Fruit fly (Drosophila melanogaster) whole organism, wandering third instar larva: ENCODE data around the gene CG6791.

Source experiments
- Abd-B ChIP-seq: fragments of >200 bp; optimal IDR thresholded peaks from 2 replicates; lab custom pipeline; 2017; ENCODE audit warnings: missing biosample characterization, missing genetic modification characterization
- CG32264 ChIP-seq: fragments of 200-800 bp; sonication (Bioruptor generic); optimal IDR thresholded peaks from 2 replicates; lab custom pipeline; 2016; ENCODE audit warnings: missing biosample characterization, missing genetic modification characterization
- CG9705 ChIP-seq: fragments of 200-800 bp; sonication (Bioruptor generic); optimal IDR thresholded peaks from 2 replicates; lab custom pipeline; 2018; ENCODE audit warnings: missing biosample characterization, mild to moderate bottlenecking, missing genetic modification characterization
- CrebA ChIP-seq: fragments of 200-800 bp; sonication (Bioruptor generic); optimal IDR thresholded peaks from 2 replicates; lab custom pipeline; 2016; ENCODE audit warnings: missing biosample characterization, mild to moderate bottlenecking, missing genetic modification characterization, borderline replicate concordance
- Dfd ChIP-seq: fragments of >200 bp; optimal IDR thresholded peaks from 2 replicates; lab custom pipeline; 2017; ENCODE audit warnings: missing biosample characterization, missing genetic modification characterization
- Dif ChIP-seq: fragments of 200-275, 200-300 bp; sonication (Bioruptor generic); optimal IDR thresholded peaks from 2 replicates; lab custom pipeline; 2018; ENCODE audit warnings: missing biosample characterization, missing genetic modification characterization; ENCODE audit not compliant: partially characterized antibody
- GATAd ChIP-seq: sonication (Bioruptor generic); optimal IDR thresholded peaks from 2 replicates; lab custom pipeline; 2016; ENCODE audit warnings: missing biosample characterization, missing genetic modification characterization
- HLH106 ChIP-seq: fragments of 200-800 bp; optimal IDR thresholded peaks from 3 replicates; lab custom pipeline; 2019; ENCODE audit warnings: missing biosample characterization, mild to moderate bottlenecking, missing genetic modification characterization, moderate library complexity
- Hnf4 ChIP-seq: fragments of 200-800 bp; sonication (Bioruptor generic); optimal IDR thresholded peaks from 2 replicates; lab custom pipeline; 2016; ENCODE audit warnings: missing biosample characterization, mild to moderate bottlenecking, missing genetic modification characterization
- Hr78 ChIP-seq: fragments of >200 bp; optimal IDR thresholded peaks from 2 replicates; lab custom pipeline; 2017; ENCODE audit warnings: missing biosample characterization, missing genetic modification characterization
- Hr83 ChIP-seq: fragments of 200-300 bp; sonication (Bioruptor generic); optimal IDR thresholded peaks from 2 replicates; lab custom pipeline; 2016; ENCODE audit warnings: missing biosample characterization, mild to moderate bottlenecking, missing genetic modification characterization, moderate library complexity; ENCODE audit not compliant: poor library complexity, severe bottlenecking
- Jra ChIP-seq: sonication (Bioruptor generic); optimal IDR thresholded peaks from 2 replicates; lab custom pipeline; 2016; ENCODE audit warnings: missing biosample characterization, missing genetic modification characterization
- Mio ChIP-seq: sonication (Bioruptor generic); optimal IDR thresholded peaks from 2 replicates; lab custom pipeline; 2016; ENCODE audit warnings: missing biosample characterization, missing genetic modification characterization
- Myc ChIP-seq: fragments of >200 bp; optimal IDR thresholded peaks from 2 replicates; lab custom pipeline; 2017
- N ChIP-seq: fragments of >200 bp; optimal IDR thresholded peaks from 2 replicates; lab custom pipeline; 2018; ENCODE audit warnings: missing biosample characterization, missing external identifiers, missing genetic modification characterization
- OdsH ChIP-seq: fragments of 200-800 bp; sonication (Bioruptor generic); optimal IDR thresholded peaks from 2 replicates; lab custom pipeline; 2016; ENCODE audit warnings: missing biosample characterization, mild to moderate bottlenecking, missing genetic modification characterization
- Rel ChIP-seq, 2 experiments: fragments of 200-800 bp; sonication (Bioruptor generic) in 1 of 2; optimal IDR thresholded peaks; 2 replicates in 1 of 2; 3 replicates in 1 of 2; lab custom pipeline; 2016 to 2019; ENCODE audit warnings: mild to moderate bottlenecking in 2 of 2, missing biosample characterization in 2 of 2, missing genetic modification characterization in 2 of 2, moderate library complexity in 1 of 2
- Sp1 ChIP-seq: fragments of 200-800 bp; sonication (Bioruptor generic); optimal IDR thresholded peaks from 3 replicates; lab custom pipeline; 2019; ENCODE audit warnings: missing biosample characterization, mild to moderate bottlenecking, missing genetic modification characterization, moderate library complexity
- Vsx2 ChIP-seq: fragments of 200-300, 225-300 bp; sonication (Bioruptor generic); optimal IDR thresholded peaks from 2 replicates; lab custom pipeline; 2018; ENCODE audit warnings: missing biosample characterization, missing genetic modification characterization; ENCODE audit not compliant: partially characterized antibody
- br ChIP-seq: fragments of 200-800 bp; sonication (Bioruptor generic); optimal IDR thresholded peaks from 2 replicates; lab custom pipeline; 2016; ENCODE audit warnings: missing biosample characterization, missing genetic modification characterization
- brk ChIP-seq: fragments of 200-800 bp; sonication (Bioruptor generic); optimal IDR thresholded peaks from 2 replicates; lab custom pipeline; 2016; ENCODE audit warnings: missing biosample characterization, mild to moderate bottlenecking, missing genetic modification characterization
- dl ChIP-seq, 2 experiments: fragments of 175-275, 200-275 bp in 1 of 2; fragments of 200-275 bp in 1 of 2; sonication (Bioruptor generic); optimal IDR thresholded peaks; lab custom pipeline; 2018; ENCODE audit warnings: mild to moderate bottlenecking in 2 of 2, missing biosample characterization in 2 of 2, missing genetic modification characterization in 2 of 2, moderate library complexity in 2 of 2; ENCODE audit not compliant: partially characterized antibody in 2 of 2, insufficient read depth in 1 of 2
- dmrt93B ChIP-seq: fragments of 200-800 bp; sonication (Bioruptor generic); optimal IDR thresholded peaks from 2 replicates; lab custom pipeline; 2018; ENCODE audit warnings: missing biosample characterization, mild to moderate bottlenecking, missing genetic modification characterization
- dsf ChIP-seq: sonication (Bioruptor generic); optimal IDR thresholded peaks from 2 replicates; lab custom pipeline; 2016; ENCODE audit warnings: missing biosample characterization, missing genetic modification characterization, borderline replicate concordance
- ey ChIP-seq: fragments of 200-800 bp; sonication (Bioruptor generic); optimal IDR thresholded peaks from 2 replicates; lab custom pipeline; 2016; ENCODE audit warnings: missing biosample characterization, missing genetic modification characterization
- foxo ChIP-seq, 2 experiments: fragments of 200-800 bp; sonication (Bioruptor generic); optimal IDR thresholded peaks; 2 replicates in 1 of 2; 3 replicates in 1 of 2; lab custom pipeline; 2016 to 2017; ENCODE audit warnings: missing biosample characterization in 2 of 2, missing genetic modification characterization in 2 of 2
- fru ChIP-seq: fragments of 200-800 bp; sonication (Bioruptor generic); optimal IDR thresholded peaks from 3 replicates; lab custom pipeline; 2016; ENCODE audit warnings: missing biosample characterization, mild to moderate bottlenecking, missing genetic modification characterization
- h ChIP-seq: fragments of 200-800 bp; sonication (Bioruptor generic); optimal IDR thresholded peaks from 3 replicates; lab custom pipeline; 2016; ENCODE audit warnings: missing biosample characterization, mild to moderate bottlenecking, missing genetic modification characterization
- jim ChIP-seq: fragments of 175-275, 200-325 bp; sonication (Bioruptor generic); optimal IDR thresholded peaks from 2 replicates; lab custom pipeline; 2016; ENCODE audit warnings: missing biosample characterization, mild to moderate bottlenecking, missing genetic modification characterization
- lola ChIP-seq: fragments of >200 bp; optimal IDR thresholded peaks from 2 replicates; lab custom pipeline; 2017; ENCODE audit warnings: missing biosample characterization, missing genetic modification characterization
- pan ChIP-seq: fragments of >200 bp; optimal IDR thresholded peaks from 2 replicates; lab custom pipeline; 2017
- psq ChIP-seq: fragments of 200-800 bp; sonication (Bioruptor generic); optimal IDR thresholded peaks from 3 replicates; lab custom pipeline; 2017; ENCODE audit warnings: missing biosample characterization, mild to moderate bottlenecking, missing genetic modification characterization, moderate library complexity
- rgr ChIP-seq: fragments of 200-800 bp; sonication (Bioruptor generic); optimal IDR thresholded peaks from 3 replicates; lab custom pipeline; 2016; ENCODE audit warnings: missing biosample characterization, mild to moderate bottlenecking, missing genetic modification characterization
- sage ChIP-seq: fragments of 200-800 bp; sonication (Bioruptor generic); optimal IDR thresholded peaks from 2 replicates; lab custom pipeline; 2016; ENCODE audit warnings: missing biosample characterization, mild to moderate bottlenecking, missing genetic modification characterization
- sv ChIP-seq: fragments of 200-800 bp; sonication (Bioruptor generic); optimal IDR thresholded peaks from 3 replicates; lab custom pipeline; 2016; ENCODE audit warnings: missing biosample characterization, missing genetic modification characterization
- tai ChIP-seq: sonication (Bioruptor generic); optimal IDR thresholded peaks from 2 replicates; lab custom pipeline; 2016; ENCODE audit warnings: missing biosample characterization, missing genetic modification characterization
- usp ChIP-seq: fragments of >200 bp; optimal IDR thresholded peaks from 2 replicates; lab custom pipeline; 2017; ENCODE audit warnings: missing biosample characterization, missing genetic modification characterization
- woc ChIP-seq: sonication (Bioruptor generic); optimal IDR thresholded peaks from 2 replicates; lab custom pipeline; 2016; ENCODE audit warnings: missing biosample characterization, mild to moderate bottlenecking, missing genetic modification characterization

The CG6791 gene

DNA sequence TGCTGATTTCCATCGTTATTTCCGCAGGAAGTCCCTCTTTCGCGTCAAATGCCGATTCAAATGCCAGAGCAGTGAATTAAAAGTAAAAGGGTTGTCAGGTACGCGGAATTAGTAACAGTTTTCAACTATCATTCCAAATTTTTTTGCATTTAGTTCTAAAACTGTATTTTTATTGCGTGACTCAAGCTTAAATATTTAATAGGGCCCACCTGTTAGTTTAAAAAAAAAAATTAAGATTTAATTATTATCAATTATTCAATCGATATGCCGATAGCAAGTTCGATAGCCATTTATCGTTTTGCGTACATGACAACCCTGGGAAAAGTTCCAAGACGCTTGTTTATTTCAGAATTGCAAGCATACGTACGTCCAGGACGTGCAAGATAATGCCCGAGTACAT is 33.1 kb upstream of the CG6791 start, which contains the start of gene CG14711:
Gene CG14711, plus strand, starts transcription at position 315 of the 400 bp plus-strand sequence.
- TF ChIP-seq CG32264 (GFP tag; lab: Kevin White, UChicago) (no peak), lola (GFP tag; lab: Kevin White, UChicago) (no peak), jim (no peak), Rel (GFP tag; optimal IDR thresholded peaks at IDR 0.05; lab: Kevin White, UChicago) (no peak), Rel (tag; optimal IDR thresholded peaks at IDR 0.05; lab: Kevin White, UChicago) (peak; percentile 93), Hr83 (GFP tag; lab: Kevin White, UChicago) (peak; percentile 63), Dfd (GFP tag; lab: Kevin White, UChicago) (no peak), sage (GFP tag; lab: Kevin White, UChicago) (no peak), sv (peak; percentile 80), woc (GFP tag; lab: Kevin White, UChicago) (no peak), Abd-B (GFP tag; lab: Kevin White, UChicago) (no peak), Hr78 (GFP tag; lab: Kevin White, UChicago) (no peak), CrebA (GFP tag; lab: Kevin White, UChicago) (no peak), h (GFP tag; lab: Kevin White, UChicago) (no peak), Sp1 (GFP tag; lab: Kevin White, UChicago) (peak; percentile 83), dsf (GFP tag; lab: Kevin White, UChicago) (peak; percentile 64), Hnf4 (GFP tag; lab: Kevin White, UChicago) (no peak), dl (GFP tag; optimal IDR thresholded peaks at IDR 0.05; lab: Kevin White, UChicago; ENCODE audit: insufficient read depth in 1 of 2, partially characterized antibody in 2 of 2) (no peak), br (GFP tag; lab: Kevin White, UChicago) (no peak), CG9705 (GFP tag; lab: Kevin White, UChicago) (peak; percentile 78), usp (GFP tag; lab: Kevin White, UChicago) (no peak), rgr (GFP tag; lab: Kevin White, UChicago) (no peak), fru (no peak), tai (GFP tag; lab: Kevin White, UChicago) (no peak), HLH106 (peak; percentile 84), Myc (lab: Kevin White, UChicago) (no peak), N (GFP tag; lab: Kevin White, UChicago) (no peak), pan (lab: Kevin White, UChicago) (no peak), psq (GFP tag; lab: Kevin White, UChicago) (peak; percentile 76), foxo (GFP tag; optimal IDR thresholded peaks at IDR 0.05; lab: Kevin White, UChicago) (peak in 1 of 2 experiments; percentile 89), Dif (GFP tag; lab: Kevin White, UChicago) (no peak), dmrt93B (GFP tag; lab: Kevin White, UChicago) (no peak), Mio (GFP tag; lab: Kevin White, UChicago) (no peak), brk (no peak), GATAd (GFP tag; lab: Kevin White, UChicago) (no peak), Vsx2 (GFP tag; lab: Kevin White, UChicago) (no peak), ey (GFP tag; lab: Kevin White, UChicago) (peak; percentile 73), OdsH (GFP tag; lab: Kevin White, UChicago) (peak; percentile 76), Jra (GFP tag; lab: Kevin White, UChicago) (no peak)

DNA sequence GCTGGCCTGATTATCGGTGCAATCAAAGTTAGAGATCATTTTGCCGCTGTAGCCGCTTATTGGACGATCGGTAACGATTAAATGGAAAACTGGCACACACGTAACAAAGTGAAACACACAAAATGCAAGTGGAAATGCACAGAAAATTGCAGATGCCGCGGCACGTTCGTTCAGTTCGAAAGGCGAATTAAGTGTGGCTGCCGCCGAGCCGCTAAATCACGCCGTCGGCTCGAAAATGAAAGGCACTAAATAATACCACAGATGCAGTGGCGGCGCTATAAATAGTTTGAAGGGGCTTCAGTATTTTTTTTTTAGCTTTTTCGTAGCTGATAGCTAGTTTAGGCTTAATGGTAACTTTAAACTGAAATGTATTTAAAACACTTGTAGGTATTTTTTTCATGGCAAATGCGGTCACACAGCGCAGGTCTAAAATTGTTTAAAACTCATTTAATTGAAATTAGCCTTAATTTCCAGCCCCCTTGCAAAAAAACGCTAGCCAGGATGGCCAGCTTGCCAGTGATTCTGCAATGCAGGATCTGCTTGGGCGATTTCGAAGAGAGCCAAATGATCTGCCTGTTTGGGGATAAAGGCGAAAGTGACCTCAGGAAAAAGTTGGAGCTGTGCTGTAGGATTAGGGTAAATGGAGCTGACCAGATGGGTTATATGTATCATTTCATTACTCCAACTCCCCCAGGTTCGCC is 29.9 kb upstream of the CG6791 start, which contains the start of the genes Jupiter and CG14710:
Gene Jupiter, minus strand, starts transcription at position 198 of the 701 bp plus-strand sequence.
Gene CG14710, plus strand, starts transcription at position 382 of the 701 bp plus-strand sequence.
- TF ChIP-seq Jra (GFP tag; lab: Kevin White, UChicago), result peak; percentile 29
- TF ChIP-seq CG9705 (GFP tag; lab: Kevin White, UChicago), result peak; percentile 56
- TF ChIP-seq dsf (GFP tag; lab: Kevin White, UChicago), result peak; percentile 36
- TF ChIP-seq lola (GFP tag; lab: Kevin White, UChicago), result no peak
- no peak for TF ChIP-seq usp (GFP tag; lab: Kevin White, UChicago)
- TF ChIP-seq psq (GFP tag; lab: Kevin White, UChicago), result peak; percentile 37
- peak; percentile 46 for TF ChIP-seq Myc (lab: Kevin White, UChicago)
- peak; percentile 79 for TF ChIP-seq Hr83 (GFP tag; lab: Kevin White, UChicago)
- TF ChIP-seq sv, result peak; percentile 62
- TF ChIP-seq Dfd (GFP tag; lab: Kevin White, UChicago), result no peak
- TF ChIP-seq Abd-B (GFP tag; lab: Kevin White, UChicago), result no peak
- no peak for TF ChIP-seq Vsx2 (GFP tag; lab: Kevin White, UChicago)
- TF ChIP-seq dl (GFP tag; optimal IDR thresholded peaks at IDR 0.05; lab: Kevin White, UChicago; ENCODE audit: insufficient read depth in 1 of 2, partially characterized antibody in 2 of 2), result no peak
- TF ChIP-seq ey (GFP tag; lab: Kevin White, UChicago), result peak; percentile 67
- peak; percentile 68 for TF ChIP-seq h (GFP tag; lab: Kevin White, UChicago)
- no peak for TF ChIP-seq dmrt93B (GFP tag; lab: Kevin White, UChicago)
- TF ChIP-seq OdsH (GFP tag; lab: Kevin White, UChicago), result peak; percentile 48
- TF ChIP-seq Dif (GFP tag; lab: Kevin White, UChicago), result no peak
- no peak for TF ChIP-seq sage (GFP tag; lab: Kevin White, UChicago)
- TF ChIP-seq Sp1 (GFP tag; lab: Kevin White, UChicago), result peak; percentile 60
- TF ChIP-seq tai (GFP tag; lab: Kevin White, UChicago), result no peak
- no peak for TF ChIP-seq CrebA (GFP tag; lab: Kevin White, UChicago)
- no peak for TF ChIP-seq CG32264 (GFP tag; lab: Kevin White, UChicago)
- peak; percentile 3 for TF ChIP-seq br (GFP tag; lab: Kevin White, UChicago)
- no peak for TF ChIP-seq GATAd (GFP tag; lab: Kevin White, UChicago)
- TF ChIP-seq Hnf4 (GFP tag; lab: Kevin White, UChicago), result peak; percentile 76
- no peak for TF ChIP-seq Rel (GFP tag; optimal IDR thresholded peaks at IDR 0.05; lab: Kevin White, UChicago)
- TF ChIP-seq Rel (tag; optimal IDR thresholded peaks at IDR 0.05; lab: Kevin White, UChicago), result peak; percentile 47
- no peak for TF ChIP-seq pan (lab: Kevin White, UChicago)
- TF ChIP-seq HLH106, result peak; percentile 63
- TF ChIP-seq brk, result no peak
- TF ChIP-seq fru, result peak; percentile 60
- peak in 1 of 2 experiments; percentile 73 for TF ChIP-seq foxo (GFP tag; optimal IDR thresholded peaks at IDR 0.05; lab: Kevin White, UChicago)
- peak; percentile 37 for TF ChIP-seq woc (GFP tag; lab: Kevin White, UChicago)
- TF ChIP-seq Mio (GFP tag; lab: Kevin White, UChicago), result no peak
- peak; percentile 10 for TF ChIP-seq jim
- TF ChIP-seq N (GFP tag; lab: Kevin White, UChicago), result no peak
- TF ChIP-seq rgr (GFP tag; lab: Kevin White, UChicago), result peak; percentile 33
- no peak for TF ChIP-seq Hr78 (GFP tag; lab: Kevin White, UChicago)
